Fruit fly (Drosophila melanogaster) whole organism, pupa: ENCODE measurements around the gene olf413.

Source experiments
- CG10348 ChIP-seq: fragments of 200-800 bp; sonication (Bioruptor generic); IDR thresholded peaks from 2 replicates; pipeline ENCODE4 v1.3.6; 2022; ENCODE audit warnings: missing biosample characterization, missing genetic modification characterization
- CG12605 ChIP-seq: fragments of 200-800 bp; sonication (Bioruptor generic); IDR thresholded peaks from 2 replicates; pipeline ENCODE4 v1.3.6; 2022; ENCODE audit warnings: missing biosample characterization, missing genetic modification characterization
- CG13204 ChIP-seq: fragments of 200-800 bp; sonication (Bioruptor generic); optimal IDR thresholded peaks from 2 replicates; lab custom pipeline; 2018; ENCODE audit warnings: missing biosample characterization, mild to moderate bottlenecking, missing genetic modification characterization, moderate library complexity
- CG14655 ChIP-seq: fragments of 200-800 bp; sonication (Bioruptor generic); optimal IDR thresholded peaks from 3 replicates; lab custom pipeline; 2017; ENCODE audit warnings: mild to moderate bottlenecking, missing biosample characterization, missing genetic modification reagents, missing genetic modification characterization
- CG15710 ChIP-seq: fragments of 200-800 bp; sonication (Bioruptor generic); optimal IDR thresholded peaks from 2 replicates; lab custom pipeline; 2018; ENCODE audit warnings: missing biosample characterization, mild to moderate bottlenecking, missing genetic modification characterization, moderate library complexity
- CG17806 ChIP-seq: fragments of 200-800 bp; sonication (Bioruptor generic); optimal IDR thresholded peaks from 2 replicates; lab custom pipeline; 2018; ENCODE audit warnings: missing biosample characterization, mild to moderate bottlenecking, missing genetic modification characterization, moderate library complexity
- CG32121 ChIP-seq: fragments of 200-800 bp; sonication (Bioruptor generic); IDR thresholded peaks from 2 replicates; pipeline ENCODE4 v1.3.6; 2022; ENCODE audit warnings: missing biosample characterization, missing genetic modification characterization
- CG34367 ChIP-seq: fragments of 200-800 bp; sonication (Bioruptor generic); optimal IDR thresholded peaks from 2 replicates; lab custom pipeline; 2018; ENCODE audit warnings: missing biosample characterization, mild to moderate bottlenecking, missing genetic modification characterization
- CG4496 ChIP-seq: fragments of 200-800 bp; sonication (Bioruptor generic); IDR thresholded peaks from 3 replicates; pipeline ENCODE4 v1.3.6; 2022; ENCODE audit warnings: missing biosample characterization, missing genetic modification characterization
- CG8159 ChIP-seq: fragments of 200-800 bp; sonication (Bioruptor generic); optimal IDR thresholded peaks from 3 replicates; lab custom pipeline; 2018; ENCODE audit warnings: missing biosample characterization, mild to moderate bottlenecking, missing genetic modification characterization, moderate library complexity
- CG8301 ChIP-seq: fragments of 200-800 bp; sonication (Bioruptor generic); optimal IDR thresholded peaks from 2 replicates; lab custom pipeline; 2018; ENCODE audit warnings: missing biosample characterization, mild to moderate bottlenecking, missing genetic modification characterization
- CG9948 ChIP-seq: fragments of 200-800 bp; sonication (Bioruptor generic); optimal IDR thresholded peaks from 2 replicates; lab custom pipeline; 2018; ENCODE audit warnings: missing biosample characterization, mild to moderate bottlenecking, missing genetic modification characterization, moderate library complexity
- D1 ChIP-seq: fragments of 200-800 bp; sonication (Bioruptor generic); optimal IDR thresholded peaks from 2 replicates; lab custom pipeline; 2018; ENCODE audit warnings: missing biosample characterization, mild to moderate bottlenecking, missing genetic modification characterization, moderate library complexity
- EcR ChIP-seq: fragments of 200-800 bp; sonication (Bioruptor generic); optimal IDR thresholded peaks from 3 replicates; lab custom pipeline; 2019; ENCODE audit warnings: missing biosample characterization, missing genetic modification characterization, mild to moderate bottlenecking, moderate library complexity, missing genetic modification reagents
- Ets98B ChIP-seq: fragments of 200-800 bp; sonication (Bioruptor generic); IDR thresholded peaks from 2 replicates; pipeline ENCODE4 v1.3.6; 2022; ENCODE audit warnings: missing biosample characterization, missing genetic modification characterization
- Pif1A ChIP-seq: fragments of 200-800 bp; sonication (Bioruptor generic); optimal IDR thresholded peaks from 3 replicates; lab custom pipeline; 2016; ENCODE audit warnings: missing biosample characterization, missing genetic modification characterization
- Pif1B ChIP-seq: fragments of 200-800 bp; sonication (Bioruptor generic); optimal IDR thresholded peaks from 3 replicates; lab custom pipeline; 2016; ENCODE audit warnings: missing biosample characterization, missing genetic modification characterization
- Snoo ChIP-seq: fragments of 200-800 bp; sonication (Bioruptor generic); optimal IDR thresholded peaks from 3 replicates; lab custom pipeline; 2017; ENCODE audit warnings: missing biosample characterization, mild to moderate bottlenecking, missing genetic modification characterization, inconsistent platforms
- fd96Ca ChIP-seq: fragments of 200-800 bp; sonication (Bioruptor generic); IDR thresholded peaks from 3 replicates; pipeline ENCODE4 v1.3.6; 2022; ENCODE audit warnings: missing biosample characterization, missing genetic modification characterization
- gl ChIP-seq: fragments of 200-800 bp; sonication (Bioruptor generic); optimal IDR thresholded peaks from 2 replicates; lab custom pipeline; 2018; ENCODE audit warnings: missing biosample characterization, mild to moderate bottlenecking, missing genetic modification characterization
- rn ChIP-seq: fragments of 200-800 bp; sonication (Bioruptor generic); IDR thresholded peaks from 2 replicates; pipeline ENCODE4 v1.3.6; 2022; ENCODE audit warnings: missing biosample characterization, missing genetic modification characterization

The olf413 gene

DNA sequence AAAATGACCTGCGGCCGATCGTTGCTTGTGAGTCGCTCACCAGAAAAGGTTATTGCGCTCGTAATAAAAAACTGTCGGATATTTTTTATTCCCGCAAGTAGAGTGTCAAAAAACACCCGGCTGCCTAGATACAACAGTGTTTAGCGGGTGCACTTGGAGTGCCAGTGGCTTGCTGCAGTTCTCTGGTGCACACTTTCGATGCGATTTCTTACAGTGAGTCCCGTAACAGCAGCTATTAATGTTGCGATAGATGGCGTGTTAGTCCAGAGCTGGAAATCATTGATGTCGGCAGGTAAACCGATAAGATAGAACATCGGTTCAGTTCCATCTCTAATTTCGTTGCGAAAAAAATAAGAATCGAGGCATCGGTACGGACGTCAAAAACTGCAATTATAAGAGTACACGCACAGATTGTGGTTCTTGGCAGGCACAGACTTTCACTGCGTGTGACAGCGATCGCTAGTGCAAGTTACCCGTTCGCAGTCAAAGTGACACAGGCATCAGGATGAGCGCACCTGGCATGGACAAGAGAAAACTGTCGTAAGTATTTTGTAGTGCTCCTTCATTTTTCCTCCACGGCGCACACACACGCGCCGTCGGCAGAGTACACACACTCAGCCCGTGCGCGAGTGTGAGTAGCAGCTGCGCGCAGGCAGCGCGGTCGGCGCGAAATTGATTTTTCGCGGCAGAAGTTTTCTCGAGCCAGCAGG lies 131.5 kb downstream of the olf413 start, which contains the start of gene Csp:
Csp (plus strand) TSS at position 135 of the 710 bp plus-strand sequence.
- TF ChIP-seq Pif1A (GFP tag; lab: Kevin White, UChicago) (no peak), fd96Ca (GFP tag; lab: Robert Waterston, UW) (0 out of 3 replicates have a peak, but pooled peaks have one; percentile 11), CG8159 (tag; lab: Kevin White, UChicago) (no peak), Snoo (tag; lab: Kevin White, UChicago) (no peak), CG10348 (GFP tag; lab: Robert Waterston, UW) (no peak), CG34367 (no peak), rn (GFP tag; lab: Robert Waterston, UW) (no peak), CG9948 (tag; lab: Kevin White, UChicago) (no peak), CG13204 (no peak), CG12605 (GFP tag; lab: Robert Waterston, UW) (no peak), CG15710 (tag; lab: Kevin White, UChicago) (no peak), CG14655 (GFP tag; lab: Kevin White, UChicago) (no peak), CG17806 (tag; lab: Kevin White, UChicago) (no peak), CG4496 (GFP tag; lab: Robert Waterston, UW) (peak; percentile 36; the same call in 2 of the 3 replicates), Pif1B (GFP tag; lab: Kevin White, UChicago) (no peak), CG8301 (no peak), D1 (tag; lab: Kevin White, UChicago) (no peak), EcR (peak; percentile 65), Ets98B (GFP tag; lab: Robert Waterston, UW) (no peak), CG32121 (GFP tag; lab: Robert Waterston, UW) (peak; percentile 34; the same call in 1 of the 2 replicates)

DNA sequence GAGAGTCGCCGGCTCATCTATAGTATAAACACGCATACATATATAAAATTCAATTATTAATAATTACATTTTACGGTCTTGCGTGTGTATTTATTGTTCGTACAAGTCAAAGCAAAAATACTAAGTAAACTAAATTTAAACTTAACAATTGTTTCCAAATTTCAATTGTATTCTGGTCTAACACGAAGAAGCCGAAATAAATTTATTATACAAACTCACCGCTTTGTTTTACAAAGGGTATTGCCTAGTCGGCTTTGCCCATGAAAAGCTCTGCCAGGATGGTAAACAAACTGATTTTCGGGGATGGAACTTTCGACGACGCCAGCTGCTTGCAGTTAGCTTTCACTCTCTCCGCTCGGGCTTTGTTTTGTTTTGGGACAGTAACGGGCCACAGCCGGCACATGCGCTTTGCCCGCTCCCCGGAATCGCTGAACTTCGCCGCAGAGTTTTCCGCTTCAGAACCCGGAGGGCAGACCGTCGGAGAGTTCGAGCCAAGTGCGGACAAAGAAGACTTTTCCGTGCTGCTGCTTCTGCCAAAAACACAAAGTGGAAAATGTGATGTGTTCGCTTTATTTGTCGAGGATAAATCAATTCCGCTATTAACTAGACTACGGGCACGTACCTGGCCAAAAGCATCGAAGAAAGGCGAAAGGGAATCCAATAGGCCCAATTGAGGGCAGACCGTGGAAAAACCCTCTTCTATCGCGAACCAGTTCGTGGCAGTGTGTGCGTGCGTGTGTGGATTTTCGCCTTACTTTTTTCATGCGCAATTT lies 137.8 kb downstream of the olf413 start, which contains the start of gene Srpk79D:
Srpk79D (plus strand) TSS at position 457 of the 773 bp plus-strand sequence.
- TF ChIP-seq fd96Ca (GFP tag; lab: Robert Waterston, UW) (no peak), CG4496 (GFP tag; lab: Robert Waterston, UW) (0 out of 3 replicates have a peak, but pooled peaks have one; percentile 10), rn (GFP tag; lab: Robert Waterston, UW) (no peak), Ets98B (GFP tag; lab: Robert Waterston, UW) (0 out of 2 replicates have a peak, but pooled peaks have one; percentile 7), CG12605 (GFP tag; lab: Robert Waterston, UW) (no peak), CG8301 (no peak), CG14655 (GFP tag; lab: Kevin White, UChicago) (no peak), CG10348 (GFP tag; lab: Robert Waterston, UW) (no peak)

DNA sequence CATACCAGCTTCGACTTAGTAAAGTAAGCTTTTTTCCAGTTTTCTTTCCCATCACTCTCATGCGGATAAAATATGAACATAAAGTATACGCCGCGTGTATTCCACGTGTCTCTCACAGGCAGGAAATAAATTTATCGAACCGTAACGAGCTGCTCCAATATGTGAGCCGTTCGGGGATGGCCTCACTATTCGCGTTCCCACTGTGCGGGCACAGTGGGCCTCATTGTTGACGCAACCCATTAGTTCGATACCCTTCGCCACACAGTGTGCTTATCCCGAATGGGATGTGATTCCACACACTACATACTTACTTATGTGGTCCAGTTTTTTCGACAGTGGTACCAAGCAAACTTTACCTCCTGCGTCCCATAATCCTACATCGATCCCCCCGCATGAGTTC lies 140.1 kb downstream of the olf413 start:
- peak; percentile 30; the same call in 1 of the 3 replicates for TF ChIP-seq fd96Ca (GFP tag; lab: Robert Waterston, UW)
- TF ChIP-seq CG17806 (tag; lab: Kevin White, UChicago): no peak
- TF ChIP-seq Ets98B (GFP tag; lab: Robert Waterston, UW): no peak
- TF ChIP-seq CG34367: no peak
- TF ChIP-seq CG32121 (GFP tag; lab: Robert Waterston, UW): no peak
- TF ChIP-seq, all 21 proteins: peak for 1

DNA sequence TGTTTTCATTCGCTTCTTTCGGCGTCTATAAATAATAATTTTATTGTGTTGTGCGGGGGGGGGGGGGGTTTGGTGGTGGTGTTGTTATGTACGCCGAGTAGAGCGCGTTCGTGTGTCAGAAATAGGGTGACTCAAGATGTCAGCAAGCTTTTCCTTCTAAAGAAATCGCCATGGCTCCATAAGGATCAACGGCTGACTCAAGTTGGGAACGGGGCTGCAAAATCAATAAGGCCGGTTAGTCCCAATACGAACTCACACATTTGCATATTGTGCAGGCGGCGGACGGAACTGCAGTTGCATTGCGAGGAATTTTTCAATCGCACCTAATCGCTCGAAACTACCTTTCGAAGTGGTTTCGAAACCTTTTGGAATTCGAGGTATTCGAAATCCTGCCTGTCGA lies 140.7 kb downstream of the olf413 start:
- TF ChIP-seq Ets98B (GFP tag; lab: Robert Waterston, UW): peak; percentile 31; the same call in 1 of the 2 replicates
- TF ChIP-seq CG8301: peak; percentile 53
- TF ChIP-seq CG4496 (GFP tag; lab: Robert Waterston, UW): peak; percentile 63; the same call in 2 of the 3 replicates
- TF ChIP-seq CG32121 (GFP tag; lab: Robert Waterston, UW): peak; percentile 49
- TF ChIP-seq CG34367: no peak
- TF ChIP-seq CG12605 (GFP tag; lab: Robert Waterston, UW): peak; percentile 21; the same call in 1 of the 2 replicates
- TF ChIP-seq EcR: no peak
- TF ChIP-seq fd96Ca (GFP tag; lab: Robert Waterston, UW): peak; percentile 77; the same call in 2 of the 3 replicates
- TF ChIP-seq CG14655 (GFP tag; lab: Kevin White, UChicago): peak; percentile 35

DNA sequence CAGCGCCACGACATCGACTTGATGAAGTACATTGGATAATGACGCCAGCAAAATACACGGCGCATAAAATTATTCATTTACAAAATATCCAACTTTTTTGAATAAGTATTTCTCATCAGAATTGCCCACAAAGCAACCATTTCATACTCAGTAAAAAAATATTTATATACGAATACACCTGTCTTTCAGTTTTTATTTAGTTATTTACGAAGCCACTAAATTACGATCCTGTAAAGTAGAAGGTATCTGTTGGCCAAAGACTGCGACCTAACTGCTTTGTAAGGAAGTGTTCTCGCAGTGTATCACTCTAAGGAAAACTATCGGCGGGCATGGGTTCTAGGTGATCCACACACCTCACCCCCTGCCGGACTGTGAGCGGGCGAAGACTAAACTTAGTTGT lies 141.3 kb downstream of the olf413 start:
- no peak for TF ChIP-seq D1 (tag; lab: Kevin White, UChicago)
- no peak for TF ChIP-seq CG8159 (tag; lab: Kevin White, UChicago)
- TF ChIP-seq CG14655 (GFP tag; lab: Kevin White, UChicago): no peak
- TF ChIP-seq CG8301: no peak
- TF ChIP-seq CG17806 (tag; lab: Kevin White, UChicago): no peak
- TF ChIP-seq Snoo (tag; lab: Kevin White, UChicago): no peak
- no peak for TF ChIP-seq CG34367
- no peak for TF ChIP-seq CG13204
- TF ChIP-seq Ets98B (GFP tag; lab: Robert Waterston, UW): peak; percentile 52
- TF ChIP-seq Pif1A (GFP tag; lab: Kevin White, UChicago): no peak
- TF ChIP-seq CG10348 (GFP tag; lab: Robert Waterston, UW): no peak
- no peak for TF ChIP-seq CG15710 (tag; lab: Kevin White, UChicago)
- no peak for TF ChIP-seq gl (tag; lab: Kevin White, UChicago)
- peak; percentile 74 for TF ChIP-seq CG4496 (GFP tag; lab: Robert Waterston, UW)
- TF ChIP-seq CG9948 (tag; lab: Kevin White, UChicago): peak; percentile 59
- TF ChIP-seq Pif1B (GFP tag; lab: Kevin White, UChicago): no peak
- TF ChIP-seq CG32121 (GFP tag; lab: Robert Waterston, UW): peak; percentile 62
- peak; percentile 75 for TF ChIP-seq fd96Ca (GFP tag; lab: Robert Waterston, UW)
- TF ChIP-seq CG12605 (GFP tag; lab: Robert Waterston, UW): no peak
- 0 out of 2 replicates have a peak, but pooled peaks have one; percentile 48 for TF ChIP-seq rn (GFP tag; lab: Robert Waterston, UW)
- TF ChIP-seq EcR: no peak
